Fruit fly (Drosophila melanogaster): ENCODE data around the gene Prp39.

DNA sequence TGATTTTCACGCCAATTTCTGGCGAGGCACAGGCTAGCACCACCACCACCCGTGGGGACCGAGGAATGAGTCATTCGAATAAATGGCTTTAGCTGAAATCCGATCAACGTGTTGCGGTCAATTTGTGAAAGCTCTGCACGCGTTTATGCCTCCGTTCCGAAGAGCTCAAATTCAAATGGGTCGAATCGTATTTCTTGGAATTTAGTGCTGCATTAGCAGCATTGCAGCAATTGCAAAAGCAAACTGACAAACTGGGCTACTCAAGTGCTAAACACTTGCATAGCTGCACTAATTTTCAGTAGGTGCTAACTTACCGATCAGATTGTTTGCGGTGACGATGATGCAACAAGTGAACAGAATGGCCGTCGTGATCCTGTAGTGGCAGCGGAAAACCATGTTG lies 44.9 kb downstream of the Prp39 start:
- TF ChIP-seq CG8478 (optimal IDR thresholded peaks at IDR 0.05): no peak
- no peak for TF ChIP-seq CTCF (optimal IDR thresholded peaks at IDR 0.05)
